Fruit fly (Drosophila melanogaster): ENCODE measurements around the gene Tango4.
A peak's percentile ranks its signal among the peaks of the same experiment; 100 is the strongest.

Gene Tango4

dm6 chrX:12003437-12004394 is 17.2 kb upstream of the Tango4 start, which contains the start of gene fw (continued):
- TF ChIP-seq CTCF (GFP tag; optimal IDR thresholded peaks at IDR 0.05) (no peak), MESR4 (GFP tag; optimal IDR thresholded peaks at IDR 0.05) (no peak), CG17829 (tag; optimal IDR thresholded peaks at IDR 0.05) (peak; percentile 22), exex (tag; optimal IDR thresholded peaks at IDR 0.05) (no peak), pho (GFP tag; optimal IDR thresholded peaks at IDR 0.05) (no peak), Hr78 (GFP tag; optimal IDR thresholded peaks at IDR 0.05) (no peak), CG14050 (GFP tag; IDR thresholded peaks at IDR 0.05) (0 out of 3 replicates have a peak, but pooled peaks have one; percentile 24), CG15479 (GFP tag; optimal IDR thresholded peaks at IDR 0.05) (no peak), CG6254 (GFP tag; optimal IDR thresholded peaks at IDR 0.05) (no peak), dmrt11E (tag; optimal IDR thresholded peaks at IDR 0.05) (peak; percentile 4), tll (GFP tag; optimal IDR thresholded peaks at IDR 0.05) (no peak), CG13624 (GFP tag; optimal IDR thresholded peaks at IDR 0.05) (no peak), gem (tag; optimal IDR thresholded peaks at IDR 0.05) (peak; percentile 50), CG32772 (GFP tag; IDR thresholded peaks at IDR 0.05) (no peak), abd-A (tag; optimal IDR thresholded peaks at IDR 0.05) (no peak), dysf (GFP tag; IDR thresholded peaks at IDR 0.05) (0 out of 3 replicates have a peak, but pooled peaks have one; percentile 33), NK7.1 (GFP tag; optimal IDR thresholded peaks at IDR 0.05) (peak; percentile 23), CG11504 (tag; optimal IDR thresholded peaks at IDR 0.05) (no peak), Dll (GFP tag; IDR thresholded peaks at IDR 0.05; ENCODE audit: partially characterized antibody) (0 out of 4 replicates have a peak, but pooled peaks have one; percentile 19), GATAe (GFP tag; conservative IDR thresholded peaks at IDR 0.05) (no peak), C15 (GFP tag; IDR thresholded peaks at IDR 0.05) (no peak), Gug (GFP tag; IDR thresholded peaks at IDR 0.05) (no peak), CG30020 (tag; optimal IDR thresholded peaks at IDR 0.05) (no peak), Hmx (GFP tag; optimal IDR thresholded peaks at IDR 0.05) (no peak), CG11247 (GFP tag; IDR thresholded peaks at IDR 0.05) (no peak), Hr39 (optimal IDR thresholded peaks at IDR 0.05) (no peak), bigmax (GFP tag; optimal IDR thresholded peaks at IDR 0.05) (no peak), CoRest (tag; optimal IDR thresholded peaks at IDR 0.05) (no peak), CG8359 (GFP tag; optimal IDR thresholded peaks at IDR 0.05; ENCODE audit: borderline replicate concordance) (no peak), CG31441 (GFP tag; IDR thresholded peaks at IDR 0.05) (peak; percentile 57; the same call in 1 of the 2 replicates), CG7271 (tag; optimal IDR thresholded peaks at IDR 0.05) (no peak), kni (GFP tag; optimal IDR thresholded peaks at IDR 0.05) (no peak), CG15269 (tag; optimal IDR thresholded peaks at IDR 0.05) (no peak), CG11696 (GFP tag; IDR thresholded peaks at IDR 0.05) (no peak), ems (GFP tag; optimal IDR thresholded peaks at IDR 0.05) (peak; percentile 31), Aef1 (GFP tag; IDR thresholded peaks at IDR 0.05) (no peak), CG14710 (tag; optimal IDR thresholded peaks at IDR 0.05) (no peak), Scr (GFP tag; IDR thresholded peaks at IDR 0.05; ENCODE audit: partially characterized antibody) (no peak), Neu2 (GFP tag; optimal IDR thresholded peaks at IDR 0.05; ENCODE audit: borderline replicate concordance) (no peak), vfl (GFP tag; optimal IDR thresholded peaks at IDR 0.05) (no peak), Sry-δ (GFP tag; optimal IDR thresholded peaks at IDR 0.05) (no peak), chn (GFP tag; optimal IDR thresholded peaks at IDR 0.05) (no peak), Meics (GFP tag; optimal IDR thresholded peaks at IDR 0.05) (peak; percentile 24), zen2 (GFP tag; IDR thresholded peaks at IDR 0.05; ENCODE audit: partially characterized antibody) (no peak), ewg (GFP tag; optimal IDR thresholded peaks at IDR 0.05) (peak; percentile 12), YL-1 (GFP tag; optimal IDR thresholded peaks at IDR 0.05) (no peak), ash1 (GFP tag; optimal IDR thresholded peaks at IDR 0.05) (no peak), CG14014 (GFP tag; IDR thresholded peaks at IDR 0.05) (peak; percentile 65; the same call in 1 of the 2 replicates)

Measured in whole organism, embryonic.